Worm (Caenorhabditis elegans): ENCODE measurements around the gene C55A6.12.
A peak's percentile ranks its signal among the peaks of the same experiment; 100 is the strongest.

C55A6.12 gene

ce11 chrV:11470210-11470713 lies 32.7 kb downstream of the C55A6.12 start, which contains the start of gene aat-6:
aat-6 (minus strand) TSS chrV:11470663.
- TF ChIP-seq tbx-2 (tag; optimal IDR thresholded peaks at IDR 0.05) = no peak
- TF ChIP-seq pqm-1 (tag; optimal IDR thresholded peaks at IDR 0.05) = peak; percentile 86
- TF ChIP-seq elt-2 (tag; optimal IDR thresholded peaks at IDR 0.05) = peak; percentile 97
- TF ChIP-seq jun-1 (tag; optimal IDR thresholded peaks at IDR 0.05) = peak; percentile 37
- no peak for TF ChIP-seq zag-1 (tag; optimal IDR thresholded peaks at IDR 0.05)

ce11 chrV:11462963-11463453 lies 39.9 kb downstream of the C55A6.12 start, which contains the start of gene zipt-16:
zipt-16 (plus strand) TSS chrV:11463013.
- TF ChIP-seq nhr-12 (tag; optimal IDR thresholded peaks at IDR 0.05) (no peak), elt-1 (tag; optimal IDR thresholded peaks at IDR 0.05) (peak; percentile 13)

ce11 chrV:11459255-11459654 lies 43.7 kb downstream of the C55A6.12 start, which contains the start of gene T11F9.1:
T11F9.1 (plus strand) TSS chrV:11459555.
- TF ChIP-seq aly-2 (tag; optimal IDR thresholded peaks at IDR 0.05) (no peak), sea-2 (GFP tag; optimal IDR thresholded peaks at IDR 0.05) (no peak), unc-39 (tag; optimal IDR thresholded peaks at IDR 0.05) (no peak), fkh-2 (tag; optimal IDR thresholded peaks at IDR 0.05) (no peak), nhr-43 (tag; optimal IDR thresholded peaks at IDR 0.05; ENCODE audit: poor library complexity, severe bottlenecking) (no peak), elt-1 (tag; optimal IDR thresholded peaks at IDR 0.05) (no peak), tbx-2 (tag; optimal IDR thresholded peaks at IDR 0.05) (no peak), mdl-1 (tag; optimal IDR thresholded peaks at IDR 0.05) (no peak), egl-27 (tag; optimal IDR thresholded peaks at IDR 0.05) (no peak), snpc-4 (tag; optimal IDR thresholded peaks at IDR 0.05) (no peak), nhr-12 (tag; optimal IDR thresholded peaks at IDR 0.05) (no peak), lin-15B (tag; optimal IDR thresholded peaks at IDR 0.05) (no peak), ceh-16 (tag; optimal IDR thresholded peaks at IDR 0.05) (no peak), nhr-23 (tag; optimal IDR thresholded peaks at IDR 0.05) (no peak), eor-1 (tag; optimal IDR thresholded peaks at IDR 0.05) (no peak)

- TF ChIP-seq nhr-11 (tag; optimal IDR thresholded peaks at IDR 0.05) = no peak
- TF ChIP-seq pqm-1 (tag; optimal IDR thresholded peaks at IDR 0.05) = no peak
- no peak for TF ChIP-seq nhr-25 (tag; optimal IDR thresholded peaks at IDR 0.05)
- TF ChIP-seq ama-1 (optimal IDR thresholded peaks at IDR 0.05) = no peak
- no peak for TF ChIP-seq mdl-1 (tag; optimal IDR thresholded peaks at IDR 0.05)
- TF ChIP-seq snpc-4 (tag; optimal IDR thresholded peaks at IDR 0.05) = no peak
- no peak for TF ChIP-seq hmg-11 (tag; optimal IDR thresholded peaks at IDR 0.05)
- TF ChIP-seq elt-1 (tag; optimal IDR thresholded peaks at IDR 0.05) = no peak
Measured at ce11 chrV:11454917-11455316, 48.0 kb downstream of the C55A6.12 start.

All from whole organism, L3 larva.